Worm (Caenorhabditis elegans) whole organism, L4 larva: Measurements from ENCODE around the gene ZK402.2.
"Not testable (repeated sequence)": the region's sequence is repeated elsewhere in the genome, so short reads cannot be mapped to it uniquely, and the experiment has no call there.

Experiments used
- F44E2.7 ChIP-seq: fragments of 200-800 bp; sonication (Bioruptor generic); IDR thresholded peaks from 2 replicates; pipeline ENCODE4 v2.1.2; 2022; ENCODE audit warnings: missing genetic modification characterization, missing compliant biosample characterization
- T26A8.4 ChIP-seq: fragments of 200-800 bp; sonication (Bioruptor generic); IDR thresholded peaks from 2 replicates; pipeline ENCODE4 v1.3.6; 2022; ENCODE audit warnings: missing genetic modification characterization, missing compliant biosample characterization
- Y48G9A.11 ChIP-seq: fragments of 200-800 bp; sonication (Bioruptor generic); IDR thresholded peaks from 2 replicates; pipeline ENCODE4 v1.3.6; 2022; ENCODE audit warnings: missing genetic modification reagents, missing genetic modification characterization, missing compliant biosample characterization
- Y75B8A.6 ChIP-seq: fragments of 200-800 bp; sonication (Bioruptor generic); IDR thresholded peaks from 2 replicates; pipeline ENCODE4 v1.3.6; 2022; ENCODE audit warnings: missing genetic modification reagents, missing genetic modification characterization, missing compliant biosample characterization
- ZK337.2 ChIP-seq: fragments of 200-800 bp; sonication (Bioruptor generic); IDR thresholded peaks from 2 replicates; pipeline ENCODE4 v1.3.6; 2022; ENCODE audit warnings: missing genetic modification reagents, missing genetic modification characterization, missing compliant biosample characterization
- ama-1 ChIP-seq: fragments of 150-350 bp; optimal IDR thresholded peaks from 2 replicates; lab custom pipeline; 2014; ENCODE audit warnings: inconsistent platforms, mixed read lengths
- attf-4 ChIP-seq: sonication (generic microtip); optimal IDR thresholded peaks from 3 replicates; lab custom pipeline; 2017; ENCODE audit warnings: missing biosample characterization, missing genetic modification characterization
- ceh-20 ChIP-seq: fragments of 200-800 bp; sonication (Bioruptor generic); IDR thresholded peaks from 2 replicates; pipeline ENCODE4 v1.3.6; 2022; ENCODE audit warnings: missing genetic modification reagents, missing genetic modification characterization, missing compliant biosample characterization
- ceh-32 ChIP-seq: sonication (generic microtip); optimal IDR thresholded peaks from 2 replicates; lab custom pipeline; 2016; ENCODE audit warnings: mild to moderate bottlenecking, missing genetic modification characterization, missing compliant biosample characterization; ENCODE audit not compliant: poor library complexity
- ceh-44 ChIP-seq: fragments of 200-800 bp; sonication (Bioruptor generic); IDR thresholded peaks from 2 replicates; pipeline ENCODE4 v1.3.6; 2022; ENCODE audit warnings: missing genetic modification reagents, missing genetic modification characterization, missing compliant biosample characterization
- ceh-62 ChIP-seq: sonication (generic microtip); optimal IDR thresholded peaks from 2 replicates; lab custom pipeline; 2017; ENCODE audit warnings: missing biosample characterization, missing genetic modification characterization
- ces-1 ChIP-seq: fragments of 150-350 bp; sonication (generic microtip); optimal IDR thresholded peaks from 4 replicates; lab custom pipeline; 2014; ENCODE audit warnings: missing biosample characterization, missing genetic modification reagents, missing genetic modification characterization
- cey-2 ChIP-seq: sonication (generic microtip); optimal IDR thresholded peaks from 3 replicates; lab custom pipeline; 2017; ENCODE audit warnings: missing genetic modification characterization, mild to moderate bottlenecking, missing compliant biosample characterization, antibody characterized with exemption, borderline replicate concordance; ENCODE audit not compliant: insufficient read depth
- egl-27 ChIP-seq: sonication (generic microtip); optimal IDR thresholded peaks from 3 replicates; lab custom pipeline; 2017; ENCODE audit warnings: missing biosample characterization, missing genetic modification reagents, missing genetic modification characterization
- egl-43 ChIP-seq: fragments of 200-800 bp; sonication (Bioruptor generic); IDR thresholded peaks from 2 replicates; pipeline ENCODE4 v1.3.6; 2022; ENCODE audit warnings: missing genetic modification reagents, missing genetic modification characterization, missing compliant biosample characterization
- hlh-11 ChIP-seq: fragments of 200-800 bp; sonication (Bioruptor generic); optimal IDR thresholded peaks from 2 replicates; lab custom pipeline; 2018; ENCODE audit warnings: mild to moderate bottlenecking, missing genetic modification characterization, missing compliant biosample characterization
- hlh-30 ChIP-seq: sonication (generic microtip); optimal IDR thresholded peaks from 2 replicates; lab custom pipeline; 2017; ENCODE audit warnings: antibody characterized with exemption, mild to moderate bottlenecking, missing genetic modification characterization, missing compliant biosample characterization; ENCODE audit not compliant: insufficient read depth
- jun-1 ChIP-seq: fragments of 150-350 bp; optimal IDR thresholded peaks from 2 replicates; lab custom pipeline; 2014; ENCODE audit warnings: missing biosample characterization, missing genetic modification reagents, missing genetic modification characterization
- lin-15B ChIP-seq: fragments of 150-350 bp; sonication (generic microtip); optimal IDR thresholded peaks from 3 replicates; lab custom pipeline; 2014; ENCODE audit warnings: missing biosample characterization, missing genetic modification characterization
- mdl-1 ChIP-seq, 2 experiments: fragments of 150-350 bp in 1 of 2; sonication (generic microtip) in 1 of 2; optimal IDR thresholded peaks; 2 replicates each; lab custom pipeline; 2014 to 2017; ENCODE audit warnings: missing biosample characterization in 2 of 2, missing genetic modification characterization in 2 of 2
- mdt-29 ChIP-seq: fragments of 200-800 bp; sonication (Bioruptor generic); IDR thresholded peaks from 2 replicates; pipeline ENCODE4 v1.3.6; 2022; ENCODE audit warnings: missing genetic modification reagents, missing genetic modification characterization, missing compliant biosample characterization
- mes-2 ChIP-seq: sonication (generic microtip); optimal IDR thresholded peaks from 2 replicates; lab custom pipeline; 2016; ENCODE audit warnings: missing genotype, mild to moderate bottlenecking, missing genetic modification characterization, missing compliant biosample characterization; ENCODE audit not compliant: poor library complexity, severe bottlenecking
- mxl-2 ChIP-seq: fragments of 200-800 bp; sonication (Bioruptor generic); conservative IDR thresholded peaks from 2 replicates; pipeline ENCODE4 v1.3.6; 2022; ENCODE audit warnings: missing genetic modification reagents, missing genetic modification characterization, missing compliant biosample characterization
- nhr-10 ChIP-seq: fragments of 150-350 bp; optimal IDR thresholded peaks from 2 replicates; lab custom pipeline; 2014; ENCODE audit warnings: missing biosample characterization, missing genetic modification characterization
- nhr-25 ChIP-seq: sonication (generic microtip); optimal IDR thresholded peaks from 2 replicates; lab custom pipeline; 2017; ENCODE audit warnings: missing genetic modification characterization, mild to moderate bottlenecking, missing compliant biosample characterization, antibody characterized with exemption, moderate library complexity, borderline replicate concordance; ENCODE audit not compliant: insufficient read depth
- nhr-42 ChIP-seq: fragments of 200-800 bp; sonication (Bioruptor generic); IDR thresholded peaks from 2 replicates; pipeline ENCODE4 v1.3.6; 2022; ENCODE audit warnings: missing genetic modification characterization, missing compliant biosample characterization
- nhr-48 ChIP-seq: sonication (generic microtip); optimal IDR thresholded peaks from 2 replicates; lab custom pipeline; 2016; ENCODE audit warnings: mild to moderate bottlenecking, missing genetic modification characterization, missing compliant biosample characterization
- nhr-6 ChIP-seq: fragments of 150-350 bp; optimal IDR thresholded peaks from 2 replicates; lab custom pipeline; 2014; ENCODE audit warnings: missing biosample characterization, missing genetic modification characterization
- pha-4 ChIP-seq, 2 experiments: fragments of 150-350 bp in 1 of 2; fragments of 200-800 bp in 1 of 2; sonication (Bioruptor generic) in 1 of 2; IDR thresholded peaks in 1 of 2; optimal IDR thresholded peaks in 1 of 2; 2 replicates each; pipeline versions ENCODE4 v1.3.6 to Lab custom; 2014 to 2022; ENCODE audit warnings: missing genetic modification characterization in 2 of 2, missing genetic modification reagents in 2 of 2, missing biosample characterization in 1 of 2, missing compliant biosample characterization in 1 of 2
- php-3 ChIP-seq: fragments of 200-800 bp; sonication (Bioruptor generic); IDR thresholded peaks from 2 replicates; pipeline ENCODE4 v1.3.6; 2022; ENCODE audit warnings: missing genetic modification reagents, missing genetic modification characterization, missing compliant biosample characterization
- saeg-2 ChIP-seq: fragments of 200-800 bp; sonication (Bioruptor generic); IDR thresholded peaks from 2 replicates; pipeline ENCODE4 v1.3.6; 2022; ENCODE audit warnings: missing genetic modification reagents, missing genetic modification characterization, missing compliant biosample characterization
- skn-1 ChIP-seq: fragments of 150-350 bp; optimal IDR thresholded peaks from 2 replicates; lab custom pipeline; 2014; ENCODE audit warnings: missing biosample characterization, missing genetic modification characterization
- spr-1 ChIP-seq: sonication (generic microtip); optimal IDR thresholded peaks from 2 replicates; lab custom pipeline; 2016; ENCODE audit warnings: mild to moderate bottlenecking, missing genetic modification characterization, missing compliant biosample characterization
- zag-1 ChIP-seq: fragments of 150-350 bp; optimal IDR thresholded peaks from 2 replicates; lab custom pipeline; 2014; ENCODE audit warnings: missing biosample characterization, missing genetic modification characterization
- zfp-3 ChIP-seq: fragments of 200-800 bp; sonication (Bioruptor generic); conservative IDR thresholded peaks from 2 replicates; pipeline ENCODE4 v1.3.6; 2022; ENCODE audit warnings: missing genetic modification reagents, missing genetic modification characterization, missing compliant biosample characterization
- ztf-11 ChIP-seq: fragments of 150-350 bp; optimal IDR thresholded peaks from 2 replicates; lab custom pipeline; 2014; ENCODE audit warnings: missing biosample characterization, missing genetic modification characterization

The ZK402.2 gene

DNA sequence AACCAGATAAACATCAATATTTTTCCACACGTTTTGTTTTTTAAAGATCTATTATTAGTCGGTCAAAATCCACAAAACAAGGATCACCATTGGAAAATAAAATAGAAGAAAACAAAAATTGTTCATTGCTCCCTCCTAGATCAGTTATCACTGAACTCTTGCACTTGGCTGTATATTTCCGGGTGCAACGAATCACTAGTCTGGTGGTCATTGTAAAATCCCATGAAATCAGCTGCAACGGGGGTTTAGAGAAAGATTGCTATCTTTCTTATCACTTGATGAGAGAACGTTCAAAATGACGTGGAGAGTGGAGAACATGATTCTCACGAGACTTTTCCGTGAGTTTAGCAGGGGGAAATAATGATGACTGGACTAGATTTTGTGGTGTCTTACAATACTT, 7.8 kb upstream of the ZK402.2 start (continued):
- no peak for TF ChIP-seq mdt-29
- peak; percentile 69 for TF ChIP-seq nhr-48 (tag; lab: Kevin White, UChicago)
- no peak for TF ChIP-seq cey-2
- no peak for TF ChIP-seq attf-4 (tag; lab: Kevin White, UChicago)
- no peak for TF ChIP-seq nhr-25 (tag; lab: Kevin White, UChicago)
- no peak for TF ChIP-seq Y75B8A.6 (GFP tag; lab: Robert Waterston, UW)
- TF ChIP-seq ceh-20: 0 out of 2 replicates have a peak, but pooled peaks have one; percentile 15
- TF ChIP-seq mes-2 (tag; lab: Kevin White, UChicago): no peak
- TF ChIP-seq nhr-6 (tag; lab: Kevin White, UChicago): peak; percentile 7
- TF ChIP-seq jun-1 (tag; lab: Kevin White, UChicago): no peak
- peak; percentile 86 for TF ChIP-seq hlh-30 (tag; lab: Kevin White, UChicago)
- no peak for TF ChIP-seq zag-1 (tag; lab: Kevin White, UChicago)
- no peak for TF ChIP-seq ama-1
- TF ChIP-seq ceh-32 (tag; lab: Kevin White, UChicago): no peak
- no peak for TF ChIP-seq saeg-2 (GFP tag; lab: Robert Waterston, UW)
- no peak for TF ChIP-seq pha-4 (GFP tag; IDR thresholded peaks at IDR 0.05; lab: Robert Waterston, UW)
- no peak for TF ChIP-seq pha-4 (tag; optimal IDR thresholded peaks at IDR 0.05; lab: Kevin White, UChicago)
- TF ChIP-seq nhr-42 (GFP tag; lab: Robert Waterston, UW): no peak
- TF ChIP-seq ceh-62 (tag; lab: Kevin White, UChicago): no peak
- no peak for TF ChIP-seq mxl-2
- TF ChIP-seq skn-1: no peak
- peak; percentile 83 for TF ChIP-seq hlh-11 (tag; lab: Kevin White, UChicago)
- no peak for TF ChIP-seq lin-15B (tag; lab: Kevin White, UChicago)
- TF ChIP-seq ces-1 (GFP tag; lab: Kevin White, UChicago): no peak
- peak; percentile 25 for TF ChIP-seq nhr-10 (tag; lab: Kevin White, UChicago)
- no peak for TF ChIP-seq egl-27 (tag; lab: Kevin White, UChicago)

- TF ChIP-seq mdl-1 (tag; optimal IDR thresholded peaks at IDR 0.05; lab: Kevin White, UChicago): no peak
- no peak for TF ChIP-seq egl-43 (GFP tag; lab: Robert Waterston, UW)
- no peak for TF ChIP-seq php-3
- TF ChIP-seq spr-1 (tag; lab: Kevin White, UChicago): no peak
- no peak for TF ChIP-seq ztf-11
Observed at ce11 chrX:1397516-1397915, 6.0 kb upstream of the ZK402.2 start, which contains the start of gene H39E20.1. Gene H39E20.1, minus strand, starts transcription at chrX:1397616.

ce11 chrX:1401259-1401658, 2.3 kb upstream of the ZK402.2 start, which contains the start of gene ZK402.5:
Gene ZK402.5, minus strand, starts transcription at chrX:1401359.
- TF ChIP-seq F44E2.7 (GFP tag; lab: Robert Waterston, UW) (no peak), zfp-3 (GFP tag; lab: Robert Waterston, UW) (no peak), skn-1 (no peak), T26A8.4 (GFP tag; lab: Robert Waterston, UW) (no peak), cey-2 (no peak), ZK337.2 (no peak)

DNA sequence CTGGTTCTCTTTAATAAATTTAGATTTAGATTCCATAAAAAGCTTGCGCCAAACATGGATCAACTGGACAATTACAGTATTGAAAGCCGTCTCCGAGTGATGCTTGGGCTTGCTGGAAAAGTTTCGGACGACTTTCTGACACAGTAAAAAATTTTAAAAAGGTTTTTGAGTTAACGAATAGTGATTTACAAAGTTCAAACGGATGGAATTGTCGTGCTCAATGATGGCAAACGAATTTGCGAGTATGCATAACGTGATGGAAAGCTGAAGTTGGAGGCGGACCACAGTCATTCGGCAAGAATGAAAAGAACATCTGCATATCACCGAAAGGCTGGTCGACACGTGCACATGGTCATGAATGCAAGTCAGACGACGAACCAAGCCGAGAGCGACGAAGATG, 427 bp downstream of the ZK402.2 start, which contains the start of gene ZK402.1:
ZK402.1 (plus strand) TSS at position 301 of the 400 bp plus-strand sequence.
- TF ChIP-seq Y48G9A.11 (GFP tag; lab: Robert Waterston, UW); ceh-44 (GFP tag; lab: Robert Waterston, UW); cey-2: not testable (repeated sequence)
